Fruit fly (Drosophila melanogaster) whole organism, embryonic: ENCODE results near the gene CG18301.

ENCODE experiments used
- Atf3 ChIP-seq: fragments of 200-800 bp; sonication (Bioruptor generic); optimal IDR thresholded peaks from 3 replicates; lab custom pipeline; 2016; ENCODE audit warnings: missing biosample characterization, missing genetic modification characterization
- Bteb2 ChIP-seq: fragments of 200-800 bp; sonication (Bioruptor generic); optimal IDR thresholded peaks from 2 replicates; lab custom pipeline; 2016; ENCODE audit warnings: missing biosample characterization, missing genetic modification characterization
- CG11398 ChIP-seq: fragments of 200-800 bp; sonication (Bioruptor generic); optimal IDR thresholded peaks from 2 replicates; lab custom pipeline; 2016; ENCODE audit warnings: missing biosample characterization, missing genetic modification characterization
- CG12219 ChIP-seq: fragments of 200-800 bp; sonication (Bioruptor generic); optimal IDR thresholded peaks from 3 replicates; lab custom pipeline; 2018; ENCODE audit warnings: missing biosample characterization, mild to moderate bottlenecking, missing genetic modification characterization
- CG13624 ChIP-seq: fragments of 200-800 bp; sonication (Bioruptor generic); optimal IDR thresholded peaks from 2 replicates; lab custom pipeline; 2016; ENCODE audit warnings: missing biosample characterization, missing genetic modification characterization
- CG14014 ChIP-seq: fragments of 200-800 bp; sonication (Bioruptor generic); IDR thresholded peaks from 2 replicates; pipeline ENCODE4 v1.3.6; 2022; ENCODE audit warnings: missing biosample characterization, missing genetic modification characterization
- CG14965 ChIP-seq: fragments of 200-800 bp; sonication (Bioruptor generic); optimal IDR thresholded peaks from 2 replicates; lab custom pipeline; 2016; ENCODE audit warnings: missing biosample characterization, missing genetic modification characterization, borderline replicate concordance
- CG17912 ChIP-seq: fragments of 200-800 bp; sonication (Bioruptor generic); optimal IDR thresholded peaks from 2 replicates; lab custom pipeline; 2018; ENCODE audit warnings: missing biosample characterization, mild to moderate bottlenecking, missing genetic modification characterization
- CG1792 ChIP-seq: fragments of 200-800 bp; sonication (Bioruptor generic); optimal IDR thresholded peaks from 2 replicates; lab custom pipeline; 2016; ENCODE audit warnings: missing biosample characterization, missing genetic modification characterization
- CG18262 ChIP-seq: fragments of 200-800 bp; optimal IDR thresholded peaks from 3 replicates; lab custom pipeline; 2019; ENCODE audit warnings: missing biosample characterization, mild to moderate bottlenecking, missing genetic modification characterization, moderate library complexity
- CG18764 ChIP-seq: fragments of 200-800 bp; sonication (Bioruptor generic); optimal IDR thresholded peaks from 3 replicates; lab custom pipeline; 2016; ENCODE audit warnings: missing biosample characterization, missing genetic modification characterization
- CG33557 ChIP-seq: fragments of 200-800 bp; sonication (Bioruptor generic); optimal IDR thresholded peaks from 2 replicates; lab custom pipeline; 2019; ENCODE audit warnings: missing biosample characterization, mild to moderate bottlenecking, missing genetic modification characterization, moderate library complexity
- CG3726 ChIP-seq: fragments of 200-800 bp; sonication (Bioruptor generic); IDR thresholded peaks from 3 replicates; pipeline ENCODE4, ENCODE4 v1.3.6; 2022; ENCODE audit warnings: missing biosample characterization, missing genetic modification characterization
- CG42726 ChIP-seq: fragments of 200-800 bp; sonication (Bioruptor generic); IDR thresholded peaks from 2 replicates; pipeline ENCODE4 v1.3.6; 2022; ENCODE audit warnings: missing biosample characterization, missing genetic modification characterization; ENCODE audit not compliant: partially characterized antibody
- CG4404 ChIP-seq: fragments of 200-800 bp; sonication (Bioruptor generic); IDR thresholded peaks from 2 replicates; pipeline ENCODE4 v1.3.6; 2022; ENCODE audit warnings: missing biosample characterization, missing genetic modification characterization
- CG5180 ChIP-seq: fragments of 200-800 bp; sonication (Bioruptor generic); optimal IDR thresholded peaks from 3 replicates; lab custom pipeline; 2017; ENCODE audit warnings: missing biosample characterization, missing genetic modification characterization, mild to moderate bottlenecking, moderate library complexity, missing genetic modification reagents
- CG5953 ChIP-seq: fragments of 200-800 bp; sonication (Bioruptor generic); IDR thresholded peaks from 2 replicates; pipeline ENCODE4 v1.3.6; 2022; ENCODE audit warnings: missing biosample characterization, missing genetic modification characterization
- CG6175 ChIP-seq: fragments of 200-800 bp; sonication (Bioruptor generic); IDR thresholded peaks from 3 replicates; pipeline ENCODE4 v1.3.6; 2022; ENCODE audit warnings: missing biosample characterization, missing genetic modification characterization
- CG6654 ChIP-seq: fragments of 200-800 bp; sonication (Bioruptor generic); optimal IDR thresholded peaks from 2 replicates; lab custom pipeline; 2017; ENCODE audit warnings: missing biosample characterization, mild to moderate bottlenecking, missing genetic modification characterization
- CG7963 ChIP-seq: fragments of 200-800 bp; sonication (Bioruptor generic); IDR thresholded peaks from 3 replicates; pipeline ENCODE4 v1.3.6; 2022; ENCODE audit warnings: missing biosample characterization, missing genetic modification characterization; ENCODE audit not compliant: partially characterized antibody
- D19A ChIP-seq: fragments of 200-800 bp; optimal IDR thresholded peaks from 3 replicates; lab custom pipeline; 2019; ENCODE audit warnings: missing biosample characterization, mild to moderate bottlenecking, missing genetic modification characterization, moderate library complexity
- Dip2 ChIP-seq: fragments of 200-800 bp; sonication (Bioruptor generic); IDR thresholded peaks from 2 replicates; pipeline ENCODE4 v1.3.6; 2022; ENCODE audit warnings: missing biosample characterization, missing genetic modification characterization
- Doc3 ChIP-seq: fragments of 200-800 bp; sonication (Bioruptor generic); IDR thresholded peaks from 3 replicates; pipeline ENCODE4 v1.3.6; 2022; ENCODE audit warnings: missing biosample characterization, missing genetic modification characterization; ENCODE audit not compliant: partially characterized antibody
- Hand ChIP-seq: fragments of 200-800 bp; sonication (Bioruptor generic); optimal IDR thresholded peaks from 2 replicates; lab custom pipeline; 2017; ENCODE audit warnings: mild to moderate bottlenecking, missing biosample characterization, missing genetic modification reagents, missing genetic modification characterization
- Jarid2 ChIP-seq: fragments of 200-800 bp; sonication (Bioruptor generic); optimal IDR thresholded peaks from 3 replicates; lab custom pipeline; 2017; ENCODE audit warnings: mild to moderate bottlenecking, missing biosample characterization, missing genetic modification reagents, missing genetic modification characterization
- Lhr ChIP-seq: fragments of 200-800 bp; sonication (Bioruptor generic); optimal IDR thresholded peaks from 3 replicates; lab custom pipeline; 2017; ENCODE audit warnings: mild to moderate bottlenecking, missing biosample characterization, missing genetic modification reagents, missing genetic modification characterization
- MTF-1 ChIP-seq: fragments of 200-800 bp; sonication (Bioruptor generic); optimal IDR thresholded peaks from 2 replicates; lab custom pipeline; 2018; ENCODE audit warnings: missing biosample characterization, mild to moderate bottlenecking, missing genetic modification characterization, borderline replicate concordance
- NfI ChIP-seq: fragments of 200-800 bp; sonication (Bioruptor generic); optimal IDR thresholded peaks from 3 replicates; lab custom pipeline; 2018; ENCODE audit warnings: missing biosample characterization, mild to moderate bottlenecking, missing genetic modification characterization, moderate library complexity
- Rx ChIP-seq: fragments of 200-800 bp; sonication (Bioruptor generic); IDR thresholded peaks from 2 replicates; pipeline ENCODE4 v1.3.6; 2022; ENCODE audit warnings: missing biosample characterization, missing genetic modification characterization
- Sin3A ChIP-seq: fragments of >200 bp; optimal IDR thresholded peaks from 2 replicates; lab custom pipeline; 2018
- Sry-δ ChIP-seq: fragments of 200-800 bp; sonication (Bioruptor generic); optimal IDR thresholded peaks from 2 replicates; lab custom pipeline; 2016; ENCODE audit warnings: missing biosample characterization, missing genetic modification characterization
- Stat92E ChIP-seq, 3 experiments: fragments of >200 bp in 2 of 3; fragments of 200-800 bp in 1 of 3; sonication (Bioruptor generic) in 1 of 3; optimal IDR thresholded peaks; 2 replicates each; lab custom pipeline; 2017 to 2019; ENCODE audit warnings: missing biosample characterization in 3 of 3, missing genetic modification characterization in 3 of 3, mild to moderate bottlenecking in 1 of 3, moderate library complexity in 1 of 3
- abd-A ChIP-seq: fragments of 200-800 bp; sonication (Bioruptor generic); optimal IDR thresholded peaks from 3 replicates; lab custom pipeline; 2019; ENCODE audit warnings: missing biosample characterization, mild to moderate bottlenecking, missing genetic modification characterization, moderate library complexity
- amos ChIP-seq: fragments of 200-800 bp; sonication (Bioruptor generic); IDR thresholded peaks from 2 replicates; pipeline ENCODE4 v1.3.6; 2022; ENCODE audit warnings: missing biosample characterization, missing genetic modification characterization; ENCODE audit not compliant: partially characterized antibody
- bigmax ChIP-seq: fragments of 200-800 bp; sonication (Bioruptor generic); optimal IDR thresholded peaks from 2 replicates; lab custom pipeline; 2018; ENCODE audit warnings: missing biosample characterization, mild to moderate bottlenecking, missing genetic modification characterization
- chn ChIP-seq: fragments of 200-800 bp; sonication (Bioruptor generic); optimal IDR thresholded peaks from 2 replicates; lab custom pipeline; 2016; ENCODE audit warnings: missing biosample characterization, missing genetic modification characterization
- dysf ChIP-seq: fragments of 200-800 bp; sonication (Bioruptor generic); IDR thresholded peaks from 3 replicates; pipeline ENCODE4 v1.3.6; 2022; ENCODE audit warnings: missing biosample characterization, missing genetic modification characterization
- esg ChIP-seq: fragments of 200-800 bp; sonication (Bioruptor generic); conservative IDR thresholded peaks from 2 replicates; pipeline ENCODE4 v1.3.6; 2022; ENCODE audit warnings: missing biosample characterization, missing genetic modification characterization
- fru ChIP-seq: fragments of >200 bp; optimal IDR thresholded peaks from 2 replicates; lab custom pipeline; 2017
- gsb-n ChIP-seq: fragments of 200-800 bp; sonication (Bioruptor generic); optimal IDR thresholded peaks from 3 replicates; lab custom pipeline; 2018; ENCODE audit warnings: missing biosample characterization, mild to moderate bottlenecking, missing genetic modification characterization
- hbn ChIP-seq: fragments of 200-800 bp; sonication (Bioruptor generic); IDR thresholded peaks from 2 replicates; pipeline ENCODE4 v1.3.6; 2022; ENCODE audit warnings: missing biosample characterization, missing genetic modification characterization; ENCODE audit not compliant: partially characterized antibody
- hth ChIP-seq: fragments of >200 bp; optimal IDR thresholded peaks from 2 replicates; lab custom pipeline; 2017; ENCODE audit warnings: inconsistent platforms
- inv ChIP-seq: fragments of 200-800 bp; sonication (Bioruptor generic); IDR thresholded peaks from 2 replicates; pipeline ENCODE4 v1.3.6; 2022; ENCODE audit warnings: missing biosample characterization, missing genetic modification characterization; ENCODE audit not compliant: partially characterized antibody
- kah ChIP-seq: fragments of 200-800 bp; sonication (Bioruptor generic); optimal IDR thresholded peaks from 2 replicates; lab custom pipeline; 2018; ENCODE audit warnings: missing biosample characterization, mild to moderate bottlenecking, missing genetic modification characterization
- p53 ChIP-seq: fragments of 200-800 bp; sonication (Bioruptor generic); optimal IDR thresholded peaks from 2 replicates; lab custom pipeline; 2016; ENCODE audit warnings: missing biosample characterization, missing genetic modification characterization
- rib ChIP-seq: fragments of 200-800 bp; sonication (Bioruptor generic); IDR thresholded peaks from 2 replicates; pipeline ENCODE4 v1.3.6; 2022; ENCODE audit warnings: missing biosample characterization, missing genetic modification characterization
- slp2 ChIP-seq: fragments of 200-800 bp; sonication (Bioruptor generic); optimal IDR thresholded peaks from 2 replicates; lab custom pipeline; 2016; ENCODE audit warnings: missing biosample characterization, missing genetic modification characterization
- unc-4 ChIP-seq: fragments of 200-800 bp; sonication (Bioruptor generic); IDR thresholded peaks from 2 replicates; pipeline ENCODE4 v1.3.6; 2022; ENCODE audit warnings: missing biosample characterization, missing genetic modification characterization; ENCODE audit not compliant: partially characterized antibody
- usp ChIP-seq: fragments of >200 bp; optimal IDR thresholded peaks from 2 replicates; lab custom pipeline; 2017; ENCODE audit warnings: missing biosample characterization, missing genetic modification characterization
- wdn ChIP-seq: fragments of 200-800 bp; sonication (Bioruptor generic); IDR thresholded peaks from 2 replicates; pipeline ENCODE4 v1.3.6; 2022; ENCODE audit warnings: missing biosample characterization, missing genetic modification characterization

Gene CG18301

DNA sequence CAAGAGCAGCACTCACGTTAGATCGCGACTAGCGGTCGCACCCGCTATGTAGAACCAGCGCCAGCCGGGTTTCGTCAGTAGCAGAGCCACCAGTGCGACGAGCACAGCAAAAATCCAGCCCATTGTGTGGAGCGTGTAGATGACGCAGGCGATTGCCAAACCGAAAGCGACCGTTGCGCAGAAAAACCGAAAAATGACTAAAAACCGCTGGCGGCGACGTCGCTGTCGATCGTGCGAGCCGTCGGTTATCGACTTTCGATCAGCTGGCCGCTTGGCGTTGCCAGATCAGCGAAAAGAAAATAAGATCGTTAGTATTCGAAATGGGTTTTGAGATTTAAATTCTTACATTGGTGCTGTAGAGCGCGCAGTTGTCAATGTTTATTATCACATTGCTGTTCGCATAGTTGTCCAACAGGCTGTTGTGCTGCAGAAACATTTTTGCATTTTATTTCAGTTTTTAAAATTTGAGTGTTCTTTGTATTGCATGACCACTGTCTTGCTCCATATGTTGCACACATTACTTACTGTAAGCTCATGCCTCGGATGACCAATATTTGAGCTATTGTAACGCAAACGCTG, 15.1 kb upstream of the CG18301 start (continued):
- TF ChIP-seq hth (lab: Kevin White, UChicago) (no peak), CG7963 (GFP tag; lab: Robert Waterston, UW) (no peak), CG14014 (GFP tag; lab: Robert Waterston, UW) (peak; percentile 41; the same call in 1 of the 2 replicates), Bteb2 (peak; percentile 14), CG6175 (no peak), MTF-1 (GFP tag; lab: Kevin White, UChicago) (peak; percentile 27), NfI (GFP tag; lab: Kevin White, UChicago) (peak; percentile 18), fru (lab: Kevin White, UChicago) (no peak), inv (GFP tag; lab: Robert Waterston, UW) (no peak), unc-4 (GFP tag; lab: Robert Waterston, UW) (no peak; the same call in 1 of the 2 replicates), CG5953 (GFP tag; lab: Robert Waterston, UW) (no peak), CG33557 (GFP tag; lab: Kevin White, UChicago) (no peak), CG12219 (GFP tag; lab: Kevin White, UChicago) (peak; percentile 45), Doc3 (no peak), dysf (GFP tag; lab: Robert Waterston, UW) (0 out of 3 replicates have a peak, but pooled peaks have one; percentile 39), CG1792 (peak; percentile 33), Stat92E (GFP tag; optimal IDR thresholded peaks at IDR 0.05; lab: Kevin White, UChicago) (peak in 1 of 3 experiments; percentile 31), CG4404 (GFP tag; lab: Robert Waterston, UW) (no peak), CG13624 (GFP tag; lab: Kevin White, UChicago) (peak; percentile 60), Atf3 (GFP tag; lab: Kevin White, UChicago) (peak; percentile 35), rib (peak; percentile 53; the same call in 1 of the 2 replicates), Dip2 (0 out of 2 replicates have a peak, but pooled peaks have one; percentile 5), esg (GFP tag; lab: Robert Waterston, UW) (no peak), Hand (no peak), CG42726 (no peak), kah (GFP tag; lab: Kevin White, UChicago) (no peak), gsb-n (tag; lab: Kevin White, UChicago) (no peak), usp (no peak), Rx (GFP tag; lab: Robert Waterston, UW) (no peak), abd-A (tag; lab: Kevin White, UChicago) (no peak), CG14965 (GFP tag; lab: Kevin White, UChicago) (no peak), CG18262 (peak; percentile 34), CG18764 (GFP tag; lab: Kevin White, UChicago) (peak; percentile 4), Sin3A (no peak), Jarid2 (peak; percentile 94), CG6654 (no peak), wdn (0 out of 2 replicates have a peak, but pooled peaks have one; percentile 28), amos (GFP tag; lab: Robert Waterston, UW) (peak; percentile 43; the same call in 1 of the 2 replicates), chn (GFP tag; lab: Kevin White, UChicago) (peak; percentile 0), CG17912 (GFP tag; lab: Kevin White, UChicago) (no peak), p53 (GFP tag; lab: Kevin White, UChicago) (no peak), bigmax (GFP tag; lab: Kevin White, UChicago) (no peak), hbn (GFP tag; lab: Robert Waterston, UW) (no peak), Lhr (peak; percentile 3), CG5180 (GFP tag; lab: Kevin White, UChicago) (peak; percentile 17), slp2 (GFP tag; lab: Kevin White, UChicago) (peak; percentile 7), CG11398 (peak; percentile 13), CG3726 (no peak), Sry-δ (GFP tag; lab: Kevin White, UChicago) (no peak), D19A (no peak)
